Worm (Caenorhabditis elegans) whole organism, young adult: Measurements from ENCODE around the gene gst-8.

Source experiments
- B0019.2 ChIP-seq: fragments of 200-800 bp; sonication (Bioruptor generic); conservative IDR thresholded peaks from 2 replicates; pipeline ENCODE4 v1.3.6; 2022; ENCODE audit warnings: missing genetic modification reagents, missing genetic modification characterization, missing compliant biosample characterization
- C17E4.6 ChIP-seq: fragments of 200-800 bp; sonication (Bioruptor generic); IDR thresholded peaks from 2 replicates; pipeline ENCODE4 v1.3.6; 2022; ENCODE audit warnings: missing genetic modification reagents, missing genetic modification characterization, missing compliant biosample characterization
- F10E7.11 ChIP-seq: sonication (generic microtip); optimal IDR thresholded peaks from 2 replicates; lab custom pipeline; 2017; ENCODE audit warnings: mild to moderate bottlenecking, missing genetic modification characterization, moderate library complexity, missing compliant biosample characterization
- F37B4.10 ChIP-seq: fragments of 200-800 bp; sonication (Bioruptor generic); IDR thresholded peaks from 2 replicates; pipeline ENCODE4 v1.3.6; 2022; ENCODE audit warnings: missing genetic modification characterization, missing compliant biosample characterization
- F39B2.1 ChIP-seq: fragments of 200-800 bp; sonication (Bioruptor generic); IDR thresholded peaks from 2 replicates; pipeline ENCODE4 v1.3.6; 2022; ENCODE audit warnings: missing genetic modification reagents, missing genetic modification characterization, missing compliant biosample characterization
- F49E8.2 ChIP-seq: sonication (generic microtip); optimal IDR thresholded peaks from 3 replicates; lab custom pipeline; 2017; ENCODE audit warnings: missing genetic modification characterization, mild to moderate bottlenecking, missing compliant biosample characterization, antibody characterized with exemption, moderate library complexity; ENCODE audit not compliant: insufficient read depth
- F55B11.4 ChIP-seq: sonication (generic microtip); optimal IDR thresholded peaks from 2 replicates; lab custom pipeline; 2016; ENCODE audit warnings: missing compliant biosample characterization, missing genetic modification characterization, borderline replicate concordance; ENCODE audit not compliant: insufficient read depth
- F57C9.4 ChIP-seq: sonication (generic microtip); optimal IDR thresholded peaks from 2 replicates; lab custom pipeline; 2017; ENCODE audit warnings: mild to moderate bottlenecking, missing genetic modification characterization, missing compliant biosample characterization
- Y53F4B.3 ChIP-seq: fragments of 200-800 bp; sonication (Bioruptor generic); IDR thresholded peaks from 2 replicates; pipeline ENCODE4 v1.3.6; 2022; ENCODE audit warnings: missing genetic modification reagents, missing genetic modification characterization, missing compliant biosample characterization
- Y53G8AR.9 ChIP-seq: fragments of 200-800 bp; sonication (Bioruptor generic); conservative IDR thresholded peaks from 2 replicates; pipeline ENCODE4 v1.3.6; 2022; ENCODE audit warnings: missing genetic modification reagents, missing genetic modification characterization, missing compliant biosample characterization
- ama-1 ChIP-seq, 3 experiments: fragments of 150-350 bp in 1 of 3; sonication (generic microtip) in 2 of 3; optimal IDR thresholded peaks; 2 replicates each; lab custom pipeline; 2014 to 2018; ENCODE audit warnings: missing biosample characterization in 2 of 3, missing genetic modification characterization in 2 of 3, missing genetic modification reagents in 2 of 3
- aptf-2 ChIP-seq: fragments of 200-800 bp; sonication (Bioruptor generic); conservative IDR thresholded peaks from 2 replicates; pipeline ENCODE4 v1.3.6; 2022; ENCODE audit warnings: missing genetic modification reagents, missing genetic modification characterization, missing compliant biosample characterization
- athp-1 ChIP-seq: sonication (generic microtip); optimal IDR thresholded peaks from 2 replicates; lab custom pipeline; 2017; ENCODE audit warnings: mild to moderate bottlenecking, missing genetic modification characterization, missing compliant biosample characterization
- attf-5 ChIP-seq: fragments of 200-800 bp; sonication (Bioruptor generic); optimal IDR thresholded peaks from 2 replicates; lab custom pipeline; 2018; ENCODE audit warnings: mild to moderate bottlenecking, missing genetic modification characterization, missing compliant biosample characterization
- attf-6 ChIP-seq: fragments of 200-800 bp; sonication (Bioruptor generic); IDR thresholded peaks from 2 replicates; pipeline ENCODE4 v1.3.6; 2022; ENCODE audit warnings: missing genetic modification reagents, missing genetic modification characterization, missing compliant biosample characterization
- bed-2 ChIP-seq: fragments of 200-800 bp; sonication (Bioruptor generic); IDR thresholded peaks from 2 replicates; pipeline ENCODE4 v1.3.6; 2022; ENCODE audit warnings: missing genetic modification reagents, missing genetic modification characterization, missing compliant biosample characterization
- ccch-3 ChIP-seq: fragments of 200-800 bp; sonication (Bioruptor generic); optimal IDR thresholded peaks from 2 replicates; lab custom pipeline; 2018; ENCODE audit warnings: mild to moderate bottlenecking, missing genetic modification characterization, missing compliant biosample characterization
- cebp-1 ChIP-seq, 2 experiments: fragments of 200-800 bp in 1 of 2; sonication (Bioruptor generic) in 1 of 2; sonication (generic microtip) in 1 of 2; IDR thresholded peaks in 1 of 2; optimal IDR thresholded peaks in 1 of 2; 2 replicates each; pipeline versions ENCODE4 v1.3.6 to Lab custom; 2017 to 2022; ENCODE audit warnings: missing compliant biosample characterization in 2 of 2, missing genetic modification characterization in 2 of 2, mild to moderate bottlenecking in 1 of 2, missing genetic modification reagents in 1 of 2, moderate library complexity in 1 of 2
- cebp-2 ChIP-seq: fragments of 200-800 bp; sonication (Bioruptor generic); IDR thresholded peaks from 2 replicates; pipeline ENCODE4 v1.3.6; 2022; ENCODE audit warnings: missing genetic modification characterization, missing compliant biosample characterization
- ceh-40 ChIP-seq: fragments of 200-800 bp; sonication (Bioruptor generic); IDR thresholded peaks from 2 replicates; pipeline ENCODE4 v1.3.6; 2022; ENCODE audit warnings: missing genetic modification characterization, missing compliant biosample characterization
- chd-7 ChIP-seq: sonication (generic microtip); optimal IDR thresholded peaks from 2 replicates; lab custom pipeline; 2016; ENCODE audit warnings: mild to moderate bottlenecking, missing genetic modification characterization, moderate library complexity, missing compliant biosample characterization
- die-1 ChIP-seq: sonication (generic microtip); optimal IDR thresholded peaks from 2 replicates; lab custom pipeline; 2016; ENCODE audit warnings: missing genotype, mild to moderate bottlenecking, missing genetic modification characterization, missing compliant biosample characterization
- egl-18 ChIP-seq: fragments of 200-800 bp; sonication (Bioruptor generic); IDR thresholded peaks from 2 replicates; pipeline ENCODE4 v1.3.6; 2022; ENCODE audit warnings: missing genetic modification reagents, missing genetic modification characterization, missing compliant biosample characterization
- egrh-3 ChIP-seq: fragments of 200-800 bp; sonication (Bioruptor generic); IDR thresholded peaks from 2 replicates; pipeline ENCODE4 v1.3.6; 2022; ENCODE audit warnings: missing genetic modification reagents, missing genetic modification characterization, missing compliant biosample characterization
- ekl-4 ChIP-seq: fragments of 200-800 bp; sonication (Bioruptor generic); IDR thresholded peaks from 2 replicates; pipeline ENCODE4 v1.3.6; 2022; ENCODE audit warnings: missing genetic modification reagents, missing genetic modification characterization, missing compliant biosample characterization
- gei-17 ChIP-seq: fragments of 200-800 bp; sonication (Bioruptor generic); optimal IDR thresholded peaks from 2 replicates; lab custom pipeline; 2018; ENCODE audit warnings: mild to moderate bottlenecking, missing genetic modification characterization, missing compliant biosample characterization
- hlh-12 ChIP-seq: sonication (generic microtip); optimal IDR thresholded peaks from 2 replicates; lab custom pipeline; 2016; ENCODE audit warnings: missing genetic modification characterization, missing compliant biosample characterization
- hsf-1 ChIP-seq: fragments of 200-800 bp; sonication (Bioruptor generic); IDR thresholded peaks from 2 replicates; pipeline ENCODE4 v1.3.6; 2022; ENCODE audit warnings: missing genetic modification reagents, missing genetic modification characterization, missing compliant biosample characterization
- let-526 ChIP-seq: fragments of 200-800 bp; sonication (Bioruptor generic); IDR thresholded peaks from 2 replicates; pipeline ENCODE4 v1.3.6; 2022; ENCODE audit warnings: missing genetic modification reagents, missing genetic modification characterization, missing compliant biosample characterization
- let-607 ChIP-seq, 2 experiments: fragments of 200-800 bp in 1 of 2; sonication (Bioruptor generic) in 1 of 2; sonication (generic microtip) in 1 of 2; optimal IDR thresholded peaks; 2 replicates each; lab custom pipeline; 2016 to 2018; ENCODE audit warnings: mild to moderate bottlenecking in 2 of 2, missing compliant biosample characterization in 2 of 2, missing genetic modification characterization in 2 of 2, moderate library complexity in 2 of 2, missing genotype in 1 of 2
- lin-35 ChIP-seq, 3 experiments: fragments of 150-350 bp in 2 of 3; sonication (generic microtip) in 1 of 3; optimal IDR thresholded peaks; 2 replicates each; lab custom pipeline; 2014 to 2018; ENCODE audit warnings: missing biosample characterization in 3 of 3, missing genetic modification characterization in 3 of 3, missing genetic modification reagents in 3 of 3
- lir-1 ChIP-seq: fragments of 200-800 bp; sonication (Bioruptor generic); conservative IDR thresholded peaks from 2 replicates; pipeline ENCODE4 v1.3.6; 2022; ENCODE audit warnings: missing genetic modification reagents, missing genetic modification characterization, missing compliant biosample characterization
- madf-10 ChIP-seq: sonication (generic microtip); optimal IDR thresholded peaks from 2 replicates; lab custom pipeline; 2016; ENCODE audit warnings: mild to moderate bottlenecking, missing genetic modification characterization, missing compliant biosample characterization
- madf-6 ChIP-seq: fragments of 200-800 bp; sonication (Bioruptor generic); IDR thresholded peaks from 2 replicates; pipeline ENCODE4 v1.3.6; 2022; ENCODE audit warnings: missing genetic modification reagents, missing genetic modification characterization, missing compliant biosample characterization
- madf-8 ChIP-seq: fragments of 200-800 bp; sonication (Bioruptor generic); conservative IDR thresholded peaks from 2 replicates; pipeline ENCODE4 v1.3.6; 2022; ENCODE audit warnings: missing genetic modification reagents, missing genetic modification characterization, missing compliant biosample characterization
- mxl-1 ChIP-seq: sonication (generic microtip); optimal IDR thresholded peaks from 2 replicates; lab custom pipeline; 2016; ENCODE audit warnings: missing genetic modification characterization, missing compliant biosample characterization
- nfya-1 ChIP-seq: sonication (generic microtip); optimal IDR thresholded peaks from 2 replicates; lab custom pipeline; 2017; ENCODE audit warnings: antibody characterized with exemption, missing compliant biosample characterization, missing genetic modification characterization, borderline replicate concordance; ENCODE audit not compliant: insufficient read depth
- pha-4 ChIP-seq: fragments of 150-350 bp; sonication (generic microtip); optimal IDR thresholded peaks from 2 replicates; lab custom pipeline; 2014; ENCODE audit warnings: missing biosample characterization, missing genetic modification reagents, missing genetic modification characterization
- repo-1 ChIP-seq: sonication (generic microtip); optimal IDR thresholded peaks from 2 replicates; lab custom pipeline; 2017; ENCODE audit warnings: mild to moderate bottlenecking, missing genetic modification characterization, missing compliant biosample characterization
- rpc-1 ChIP-seq, 2 experiments: fragments of 150-350 bp in 1 of 2; sonication (generic microtip) in 1 of 2; optimal IDR thresholded peaks; 2 replicates each; lab custom pipeline; 2014 to 2018; ENCODE audit warnings: missing biosample characterization in 1 of 2, missing genetic modification characterization in 1 of 2, missing genetic modification reagents in 1 of 2, missing genotype in 1 of 2
- sdz-38 ChIP-seq: sonication (generic microtip); optimal IDR thresholded peaks from 2 replicates; lab custom pipeline; 2016; ENCODE audit warnings: missing genotype, missing genetic modification characterization, missing compliant biosample characterization
- sea-2 ChIP-seq: fragments of 200-800 bp; sonication (Bioruptor generic); IDR thresholded peaks from 2 replicates; pipeline ENCODE4 v1.3.6; 2022; ENCODE audit warnings: missing genetic modification characterization, missing compliant biosample characterization
- unc-130 ChIP-seq: sonication (generic microtip); optimal IDR thresholded peaks from 2 replicates; lab custom pipeline; 2016; ENCODE audit warnings: missing genetic modification reagents, missing genetic modification characterization, missing compliant biosample characterization
- ztf-18 ChIP-seq: sonication (generic microtip); optimal IDR thresholded peaks from 2 replicates; lab custom pipeline; 2016; ENCODE audit warnings: missing genotype, mild to moderate bottlenecking, missing genetic modification characterization, missing compliant biosample characterization
- ztf-25 ChIP-seq: fragments of 200-800 bp; sonication (Bioruptor generic); IDR thresholded peaks from 2 replicates; pipeline ENCODE4 v1.3.6; 2022; ENCODE audit warnings: missing genetic modification reagents, missing genetic modification characterization, missing compliant biosample characterization
- ztf-3 ChIP-seq: fragments of 200-800 bp; sonication (Bioruptor generic); optimal IDR thresholded peaks from 2 replicates; lab custom pipeline; 2018; ENCODE audit warnings: mild to moderate bottlenecking, missing genetic modification characterization, missing compliant biosample characterization

The gst-8 gene

ce11 chrII:4891012-4891775 is 7.7 kb downstream of the gst-8 start, which contains the start of gene gst-9 (continued):
- TF ChIP-seq sea-2 (no peak), C17E4.6 (GFP tag; lab: Robert Waterston, UW) (no peak), lir-1 (no peak), madf-8 (no peak), let-607 (tag; optimal IDR thresholded peaks at IDR 0.05; lab: Kevin White, UChicago) (no peak), nfya-1 (no peak), gei-17 (peak; percentile 14), egl-18 (GFP tag; lab: Robert Waterston, UW) (no peak), ztf-18 (tag; lab: Kevin White, UChicago) (no peak), ccch-3 (no peak), ztf-25 (GFP tag; lab: Robert Waterston, UW) (no peak), mxl-1 (no peak), let-526 (GFP tag; lab: Robert Waterston, UW) (no peak), sdz-38 (tag; lab: Kevin White, UChicago) (no peak), die-1 (tag; lab: Kevin White, UChicago) (no peak), madf-10 (tag; lab: Kevin White, UChicago) (peak; percentile 6), ztf-3 (GFP tag; lab: Kevin White, UChicago) (no peak), F55B11.4 (tag; lab: Kevin White, UChicago) (no peak), athp-1 (no peak), cebp-2 (0 out of 2 replicates have a peak, but pooled peaks have one; percentile 5), attf-5 (GFP tag; lab: Kevin White, UChicago) (peak; percentile 60), hlh-12 (tag; lab: Kevin White, UChicago) (no peak), F10E7.11 (tag; lab: Kevin White, UChicago) (no peak), pha-4 (no peak), rpc-1 (optimal IDR thresholded peaks at IDR 0.05; lab: Kevin White, UChicago) (no peak), rpc-1 (tag; optimal IDR thresholded peaks at IDR 0.05; lab: Kevin White, UChicago) (no peak), F37B4.10 (no peak), cebp-1 (GFP tag; IDR thresholded peaks at IDR 0.05; lab: Robert Waterston, UW) (peak; percentile 68), cebp-1 (tag; optimal IDR thresholded peaks at IDR 0.05; lab: Kevin White, UChicago) (peak; percentile 82), hsf-1 (GFP tag; lab: Robert Waterston, UW) (no peak), F39B2.1 (GFP tag; lab: Robert Waterston, UW) (no peak), lin-35 (GFP tag; optimal IDR thresholded peaks at IDR 0.05; lab: Kevin White, UChicago) (peak in 1 of 3 experiments; percentile 49), Y53F4B.3 (no peak), egrh-3 (GFP tag; lab: Robert Waterston, UW) (no peak), madf-6 (GFP tag; lab: Robert Waterston, UW) (peak; percentile 55; the same call in 1 of the 2 replicates), chd-7 (peak; percentile 28), unc-130 (GFP tag; lab: Kevin White, UChicago) (no peak), ama-1 (optimal IDR thresholded peaks at IDR 0.05; lab: Kevin White, UChicago) (peak; percentile 54), ama-1 (GFP tag; optimal IDR thresholded peaks at IDR 0.05; lab: Kevin White, UChicago) (no peak), B0019.2 (no peak), bed-2 (GFP tag; lab: Robert Waterston, UW) (no peak), aptf-2 (no peak), ceh-40 (GFP tag; lab: Robert Waterston, UW) (0 out of 2 replicates have a peak, but pooled peaks have one; percentile 13), F49E8.2 (tag; lab: Kevin White, UChicago) (no peak), F57C9.4 (tag; lab: Kevin White, UChicago) (peak; percentile 44), Y53G8AR.9 (GFP tag; lab: Robert Waterston, UW) (peak; percentile 83), ekl-4 (peak; percentile 71; the same call in 1 of the 2 replicates), attf-6 (GFP tag; lab: Robert Waterston, UW) (no peak), repo-1 (tag; lab: Kevin White, UChicago) (peak; percentile 83)
